Fruit fly (Drosophila melanogaster) Kc167 (cell line): Measurements from ENCODE around the gene CG15533.

Experiments
- Myc ChIP-seq: fragments of >200 bp; optimal IDR thresholded peaks from 2 replicates; lab custom pipeline; 2017; ENCODE audit warnings: missing external identifiers
- Sin3A ChIP-seq: fragments of >200 bp; optimal IDR thresholded peaks from 2 replicates; lab custom pipeline; 2018; ENCODE audit warnings: missing external identifiers
- h ChIP-seq: fragments of >200 bp; optimal IDR thresholded peaks from 3 replicates; lab custom pipeline; 2018; ENCODE audit warnings: missing external identifiers
- insv ChIP-seq: fragments of >200 bp; optimal IDR thresholded peaks from 3 replicates; lab custom pipeline; 2018; ENCODE audit warnings: missing external identifiers
- psq ChIP-seq: fragments of >200 bp; optimal IDR thresholded peaks from 2 replicates; lab custom pipeline; 2017; ENCODE audit warnings: missing external identifiers
- ttk ChIP-seq: sonication (Bioruptor generic); optimal IDR thresholded peaks from 2 replicates; lab custom pipeline; 2017; ENCODE audit warnings: missing external identifiers

The CG15533 gene

DNA sequence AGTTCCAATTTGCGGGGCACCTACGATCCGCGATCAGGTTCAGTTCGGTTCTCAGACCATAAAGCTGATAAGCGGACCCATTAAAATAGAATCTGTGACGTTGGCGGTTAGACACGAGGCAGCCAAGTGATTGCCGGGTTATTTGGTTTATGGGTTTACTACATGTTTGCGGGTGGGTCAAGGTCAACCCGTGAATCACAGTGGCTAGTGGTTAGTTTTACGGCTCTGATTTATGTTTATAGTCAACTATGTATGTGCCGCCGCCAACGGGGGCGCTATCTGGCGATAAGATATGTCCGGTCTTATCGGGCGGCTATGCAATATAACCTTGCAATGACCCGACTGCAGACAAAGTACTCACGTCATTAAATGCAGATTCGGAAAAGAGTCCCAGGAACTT lies 20.8 kb downstream of the CG15533 start:
- TF ChIP-seq psq (no peak), h (lab: Kevin White, UChicago) (no peak)

DNA sequence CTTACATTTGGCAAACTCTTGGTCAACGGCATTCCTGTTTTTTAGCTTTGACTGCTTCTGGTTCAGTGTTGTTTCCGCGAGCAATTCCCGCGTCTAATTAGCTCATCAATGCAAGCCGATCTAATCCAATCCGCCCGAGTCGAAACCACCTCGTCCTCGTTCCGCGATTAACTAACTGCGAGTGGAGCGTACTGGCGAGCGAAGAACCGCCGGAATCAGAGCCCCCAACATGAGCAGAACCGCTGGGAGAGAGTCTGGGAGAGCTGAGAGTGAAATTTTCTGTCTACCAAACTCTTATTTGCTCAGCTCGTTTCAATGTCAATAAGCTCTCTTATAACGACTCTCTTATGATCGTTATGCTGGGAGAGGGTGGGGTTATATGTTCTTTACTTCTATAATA lies 21.6 kb downstream of the CG15533 start:
- TF ChIP-seq ttk = no peak
- TF ChIP-seq insv (lab: Kevin White, UChicago) = no peak
- no peak for TF ChIP-seq psq
- TF ChIP-seq Sin3A (lab: Kevin White, UChicago) = no peak
- TF ChIP-seq h (lab: Kevin White, UChicago) = no peak
- no peak for TF ChIP-seq Myc (lab: Kevin White, UChicago)

DNA sequence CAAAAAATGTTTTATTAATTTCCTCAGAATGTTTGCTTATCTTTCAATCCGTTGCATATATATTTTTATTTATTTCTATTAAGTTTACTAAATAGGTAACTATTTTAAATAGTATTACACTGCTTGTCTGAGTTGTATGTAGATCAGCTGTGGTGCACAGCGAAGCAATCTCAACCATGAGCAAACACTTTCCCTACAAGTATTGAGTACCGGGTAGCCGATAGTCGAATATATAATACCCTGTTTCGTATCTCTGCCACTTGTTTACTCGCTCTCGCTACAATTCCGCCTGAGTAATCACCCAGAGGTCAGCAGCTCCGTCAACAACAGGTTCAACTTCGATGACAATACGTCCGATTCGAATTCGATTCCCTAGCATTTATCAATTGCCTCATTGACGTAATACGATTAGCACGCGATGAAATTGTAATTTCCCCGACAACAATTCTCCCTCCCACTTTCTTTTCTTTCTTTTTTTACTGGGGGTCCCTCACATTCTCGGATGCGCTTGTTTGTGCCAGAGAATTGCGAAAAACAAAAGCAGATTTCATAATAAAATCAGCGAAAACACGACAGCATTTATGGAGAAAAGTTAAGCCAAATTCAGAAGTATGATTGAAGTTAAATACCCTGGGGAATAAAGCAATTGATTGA lies 22.2 kb downstream of the CG15533 start:
- TF ChIP-seq h (lab: Kevin White, UChicago) (no peak), psq (no peak), ttk (no peak)

- TF ChIP-seq Myc (lab: Kevin White, UChicago) (no peak), h (lab: Kevin White, UChicago) (no peak), Sin3A (lab: Kevin White, UChicago) (no peak), psq (no peak), ttk (no peak), insv (lab: Kevin White, UChicago) (no peak)
These were observed 24.6 kb downstream of the CG15533 start for dm6 chr3R:30453236-30453635.

- no peak for TF ChIP-seq insv (lab: Kevin White, UChicago)
- no peak for TF ChIP-seq Sin3A (lab: Kevin White, UChicago)
- TF ChIP-seq psq = no peak
- TF ChIP-seq h (lab: Kevin White, UChicago) = no peak
- TF ChIP-seq ttk = no peak
- no peak for TF ChIP-seq Myc (lab: Kevin White, UChicago)
These were observed 25.8 kb downstream of the CG15533 start for dm6 chr3R:30454442-30454841.

DNA sequence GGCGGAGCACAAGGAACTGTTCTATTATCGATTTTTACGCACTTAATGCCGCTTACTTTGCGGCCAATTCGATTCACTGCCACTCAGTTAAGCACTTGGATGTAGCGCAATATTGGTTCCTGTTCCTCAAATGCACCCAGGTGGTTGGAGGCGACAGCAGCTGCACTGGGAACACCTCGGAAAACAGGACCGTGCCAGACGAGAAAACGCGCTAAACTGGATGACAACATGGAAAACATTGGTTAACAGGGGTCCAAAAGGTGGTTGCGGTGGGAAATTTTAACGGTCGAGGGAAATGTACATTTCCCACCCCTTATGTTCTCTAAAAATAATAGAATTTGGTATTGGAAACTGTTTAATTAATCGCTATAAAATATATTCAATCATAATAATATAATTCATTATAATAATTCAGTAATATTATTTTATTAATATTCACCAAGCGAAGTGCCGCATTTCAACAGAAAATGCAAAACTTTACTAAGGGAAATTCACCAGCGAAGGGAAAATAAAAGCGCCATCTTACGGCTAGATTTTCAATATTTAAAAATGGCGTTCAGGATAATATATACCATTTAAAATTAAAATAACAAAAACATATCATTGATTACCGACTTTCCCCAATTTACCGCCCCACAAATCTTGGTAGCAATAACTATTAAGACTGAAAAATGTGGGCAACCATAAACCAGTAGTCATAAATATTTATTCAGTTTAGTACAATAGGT lies 27.4 kb downstream of the CG15533 start, which contains the start of gene aralar1:
Gene aralar1, minus strand, starts transcription at position 51 of the 728 bp plus-strand sequence.
- TF ChIP-seq psq = no peak
- TF ChIP-seq insv (lab: Kevin White, UChicago) = no peak
- TF ChIP-seq Sin3A (lab: Kevin White, UChicago) = no peak
- no peak for TF ChIP-seq ttk
- no peak for TF ChIP-seq h (lab: Kevin White, UChicago)
- no peak for TF ChIP-seq Myc (lab: Kevin White, UChicago)

dm6 chr3R:30459066-30459935 lies 30.7 kb downstream of the CG15533 start, which contains the start of the genes CG2224 and CDase:
Gene CG2224, minus strand, starts transcription at chr3R:30459300.
Gene CDase, plus strand, starts transcription at chr3R:30459521.
- TF ChIP-seq psq (no peak), Myc (lab: Kevin White, UChicago) (no peak)

DNA sequence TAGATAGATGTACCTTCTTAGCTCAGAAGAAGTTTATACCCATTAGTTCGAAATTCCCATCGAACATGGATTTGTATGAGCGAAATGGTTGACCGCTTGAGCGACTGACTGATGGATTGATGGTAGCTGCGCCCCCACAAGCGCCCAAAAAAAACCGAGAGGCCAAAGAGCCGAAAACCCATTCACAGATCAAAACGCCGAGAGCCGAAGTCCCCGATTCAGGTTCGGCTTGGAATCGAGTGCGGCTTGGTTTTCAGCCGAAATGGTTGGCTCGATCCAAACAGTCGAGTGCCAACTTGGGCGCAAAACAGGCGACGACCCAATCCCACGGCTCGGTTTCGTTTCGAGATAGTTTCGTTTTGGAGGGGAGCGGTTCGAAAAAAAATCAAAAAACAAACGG lies 31.6 kb downstream of the CG15533 start:
- TF ChIP-seq ttk (no peak), insv (lab: Kevin White, UChicago) (no peak), h (lab: Kevin White, UChicago) (no peak), Myc (lab: Kevin White, UChicago) (no peak), Sin3A (lab: Kevin White, UChicago) (no peak), psq (no peak)

DNA sequence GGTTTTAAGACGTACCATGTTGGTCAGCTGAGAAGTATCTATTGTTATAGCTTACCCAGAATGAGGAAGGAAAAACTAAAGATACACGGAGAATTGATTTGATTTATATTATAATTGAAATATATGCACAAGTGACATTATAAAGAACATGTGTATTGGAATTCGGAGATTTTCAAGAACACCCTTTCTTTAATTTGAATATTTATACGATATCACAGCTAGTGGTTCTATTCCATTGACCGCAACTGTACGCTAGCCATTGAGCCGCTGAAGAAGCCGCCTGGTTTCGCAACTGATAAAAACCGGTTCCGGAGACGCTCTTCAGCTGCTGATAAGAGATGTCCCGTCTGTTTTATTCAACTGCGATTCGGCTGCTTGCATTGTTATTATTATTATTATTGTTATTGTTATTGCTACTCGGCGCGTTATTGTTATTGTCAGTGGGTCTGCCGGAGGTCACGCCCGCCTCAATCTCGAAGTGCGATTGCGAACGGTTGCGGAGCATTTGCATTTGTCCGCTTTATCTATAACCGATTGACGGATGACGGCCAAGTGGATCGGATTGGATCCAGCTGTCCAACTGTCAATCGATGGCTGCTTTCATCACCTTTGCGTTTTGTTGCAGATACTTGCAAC lies 33.1 kb downstream of the CG15533 start:
- no peak for TF ChIP-seq Myc (lab: Kevin White, UChicago)
- TF ChIP-seq ttk = no peak
- no peak for TF ChIP-seq Sin3A (lab: Kevin White, UChicago)
- TF ChIP-seq h (lab: Kevin White, UChicago) = no peak
- TF ChIP-seq psq = no peak
- TF ChIP-seq insv (lab: Kevin White, UChicago) = no peak

DNA sequence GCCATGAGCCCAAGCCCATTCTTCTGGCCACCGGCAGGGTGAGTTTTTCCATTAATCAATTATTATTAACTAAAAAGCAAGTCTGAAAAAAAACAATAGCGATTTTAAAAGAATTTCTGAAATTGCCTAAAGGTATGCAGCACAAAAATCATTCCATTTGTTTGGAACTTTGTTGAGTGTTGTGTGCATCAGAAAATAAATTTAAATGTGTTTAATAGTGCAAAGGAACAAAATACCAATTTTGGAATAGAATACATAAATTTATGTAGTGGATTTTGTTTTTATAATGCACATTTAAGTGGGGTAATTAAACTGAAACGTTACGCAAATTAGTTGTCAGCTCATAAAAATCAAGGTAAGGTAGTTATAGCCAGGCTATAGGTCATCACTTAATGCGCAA lies 35.6 kb downstream of the CG15533 start:
- TF ChIP-seq Sin3A (lab: Kevin White, UChicago) (no peak), h (lab: Kevin White, UChicago) (no peak), insv (lab: Kevin White, UChicago) (no peak), ttk (no peak), psq (no peak), Myc (lab: Kevin White, UChicago) (no peak)

dm6 chr3R:30465775-30466494 lies 37.3 kb downstream of the CG15533 start, which contains the start of gene PH4alphaEFB:
Gene PH4alphaEFB, plus strand, starts transcription at chr3R:30466050.
- no peak for TF ChIP-seq Sin3A (lab: Kevin White, UChicago)
- no peak for TF ChIP-seq ttk
- TF ChIP-seq Myc (lab: Kevin White, UChicago) = no peak
- TF ChIP-seq insv (lab: Kevin White, UChicago) = no peak
- TF ChIP-seq h (lab: Kevin White, UChicago) = no peak
- no peak for TF ChIP-seq psq
